Worm (Caenorhabditis elegans) whole organism, young adult: ENCODE data around the gene srbc-33.

Experiments
- B0035.1 ChIP-seq: sonication (generic microtip); optimal IDR thresholded peaks from 2 replicates; lab custom pipeline; 2016; ENCODE audit warnings: missing genetic modification characterization, mild to moderate bottlenecking, missing compliant biosample characterization, missing genotype, missing genetic modification reagents
- B0261.1 ChIP-seq: sonication (generic microtip); optimal IDR thresholded peaks from 2 replicates; lab custom pipeline; 2016; ENCODE audit warnings: mild to moderate bottlenecking, missing genetic modification characterization, moderate library complexity, missing compliant biosample characterization
- C17E4.6 ChIP-seq: fragments of 200-800 bp; sonication (Bioruptor generic); IDR thresholded peaks from 2 replicates; pipeline ENCODE4 v1.3.6; 2022; ENCODE audit warnings: missing genetic modification reagents, missing genetic modification characterization, missing compliant biosample characterization
- F23B12.7 ChIP-seq: sonication (generic microtip); optimal IDR thresholded peaks from 2 replicates; lab custom pipeline; 2017; ENCODE audit warnings: missing genetic modification characterization, mild to moderate bottlenecking, missing compliant biosample characterization, antibody characterized with exemption, moderate library complexity; ENCODE audit not compliant: insufficient read depth
- F37B4.10 ChIP-seq: fragments of 200-800 bp; sonication (Bioruptor generic); IDR thresholded peaks from 2 replicates; pipeline ENCODE4 v1.3.6; 2022; ENCODE audit warnings: missing genetic modification characterization, missing compliant biosample characterization
- T26A5.8 ChIP-seq: sonication (generic microtip); optimal IDR thresholded peaks from 2 replicates; lab custom pipeline; 2016; ENCODE audit warnings: missing genetic modification characterization, missing compliant biosample characterization
- Y53F4B.3 ChIP-seq: fragments of 200-800 bp; sonication (Bioruptor generic); IDR thresholded peaks from 2 replicates; pipeline ENCODE4 v1.3.6; 2022; ENCODE audit warnings: missing genetic modification reagents, missing genetic modification characterization, missing compliant biosample characterization
- Y56A3A.18 ChIP-seq: fragments of 200-800 bp; sonication (Bioruptor generic); IDR thresholded peaks from 2 replicates; pipeline ENCODE4 v1.3.6; 2022; ENCODE audit warnings: missing genetic modification reagents, missing genetic modification characterization, missing compliant biosample characterization
- Y67H2A.10 ChIP-seq: fragments of 200-800 bp; sonication (Bioruptor generic); conservative IDR thresholded peaks from 2 replicates; pipeline ENCODE4 v1.3.6; 2022; ENCODE audit warnings: missing genetic modification reagents, missing genetic modification characterization, missing compliant biosample characterization
- ZK185.1 ChIP-seq: sonication (generic microtip); optimal IDR thresholded peaks from 2 replicates; lab custom pipeline; 2016; ENCODE audit warnings: mild to moderate bottlenecking, missing genetic modification characterization, missing compliant biosample characterization; ENCODE audit not compliant: poor library complexity, severe bottlenecking
- aptf-3 ChIP-seq: fragments of 200-800 bp; sonication (Bioruptor generic); IDR thresholded peaks from 2 replicates; pipeline ENCODE4 v1.3.6; 2022; ENCODE audit warnings: missing genetic modification characterization, missing compliant biosample characterization
- attf-6 ChIP-seq: fragments of 200-800 bp; sonication (Bioruptor generic); IDR thresholded peaks from 2 replicates; pipeline ENCODE4 v1.3.6; 2022; ENCODE audit warnings: missing genetic modification reagents, missing genetic modification characterization, missing compliant biosample characterization
- cebp-1 ChIP-seq, 2 experiments: fragments of 200-800 bp in 1 of 2; sonication (Bioruptor generic) in 1 of 2; sonication (generic microtip) in 1 of 2; IDR thresholded peaks in 1 of 2; optimal IDR thresholded peaks in 1 of 2; 2 replicates each; pipeline versions ENCODE4 v1.3.6 to Lab custom; 2017 to 2022; ENCODE audit warnings: missing compliant biosample characterization in 2 of 2, missing genetic modification characterization in 2 of 2, mild to moderate bottlenecking in 1 of 2, missing genetic modification reagents in 1 of 2, moderate library complexity in 1 of 2
- die-1 ChIP-seq: sonication (generic microtip); optimal IDR thresholded peaks from 2 replicates; lab custom pipeline; 2016; ENCODE audit warnings: missing genotype, mild to moderate bottlenecking, missing genetic modification characterization, missing compliant biosample characterization
- dox-1 ChIP-seq: fragments of 200-800 bp; sonication (Bioruptor generic); IDR thresholded peaks from 2 replicates; pipeline ENCODE4 v1.3.6; 2022; ENCODE audit warnings: missing genetic modification reagents, missing genetic modification characterization, missing compliant biosample characterization
- dpff-1 ChIP-seq: sonication (generic microtip); optimal IDR thresholded peaks from 2 replicates; lab custom pipeline; 2017; ENCODE audit warnings: mild to moderate bottlenecking, missing genetic modification characterization, missing compliant biosample characterization
- egl-18 ChIP-seq: fragments of 200-800 bp; sonication (Bioruptor generic); IDR thresholded peaks from 2 replicates; pipeline ENCODE4 v1.3.6; 2022; ENCODE audit warnings: missing genetic modification reagents, missing genetic modification characterization, missing compliant biosample characterization
- egrh-3 ChIP-seq: fragments of 200-800 bp; sonication (Bioruptor generic); IDR thresholded peaks from 2 replicates; pipeline ENCODE4 v1.3.6; 2022; ENCODE audit warnings: missing genetic modification reagents, missing genetic modification characterization, missing compliant biosample characterization
- gei-17 ChIP-seq: fragments of 200-800 bp; sonication (Bioruptor generic); optimal IDR thresholded peaks from 2 replicates; lab custom pipeline; 2018; ENCODE audit warnings: mild to moderate bottlenecking, missing genetic modification characterization, missing compliant biosample characterization
- hlh-26 ChIP-seq: fragments of 200-800 bp; sonication (Bioruptor generic); conservative IDR thresholded peaks from 2 replicates; pipeline ENCODE4 v1.3.6; 2022; ENCODE audit warnings: missing genetic modification reagents, missing genetic modification characterization, missing compliant biosample characterization
- hsf-1 ChIP-seq: fragments of 200-800 bp; sonication (Bioruptor generic); IDR thresholded peaks from 2 replicates; pipeline ENCODE4 v1.3.6; 2022; ENCODE audit warnings: missing genetic modification reagents, missing genetic modification characterization, missing compliant biosample characterization
- let-526 ChIP-seq: fragments of 200-800 bp; sonication (Bioruptor generic); IDR thresholded peaks from 2 replicates; pipeline ENCODE4 v1.3.6; 2022; ENCODE audit warnings: missing genetic modification reagents, missing genetic modification characterization, missing compliant biosample characterization
- let-607 ChIP-seq, 2 experiments: fragments of 200-800 bp in 1 of 2; sonication (Bioruptor generic) in 1 of 2; sonication (generic microtip) in 1 of 2; optimal IDR thresholded peaks; 2 replicates each; lab custom pipeline; 2016 to 2018; ENCODE audit warnings: mild to moderate bottlenecking in 2 of 2, missing compliant biosample characterization in 2 of 2, missing genetic modification characterization in 2 of 2, moderate library complexity in 2 of 2, missing genotype in 1 of 2
- lsl-1 ChIP-seq: fragments of 200-800 bp; sonication (Bioruptor generic); optimal IDR thresholded peaks from 2 replicates; lab custom pipeline; 2018; ENCODE audit warnings: mild to moderate bottlenecking, missing genetic modification characterization, moderate library complexity, missing compliant biosample characterization
- madf-6 ChIP-seq: fragments of 200-800 bp; sonication (Bioruptor generic); IDR thresholded peaks from 2 replicates; pipeline ENCODE4 v1.3.6; 2022; ENCODE audit warnings: missing genetic modification reagents, missing genetic modification characterization, missing compliant biosample characterization
- nfya-1 ChIP-seq: sonication (generic microtip); optimal IDR thresholded peaks from 2 replicates; lab custom pipeline; 2017; ENCODE audit warnings: antibody characterized with exemption, missing compliant biosample characterization, missing genetic modification characterization, borderline replicate concordance; ENCODE audit not compliant: insufficient read depth
- nfyb-1 ChIP-seq: fragments of 200-800 bp; sonication (Bioruptor generic); IDR thresholded peaks from 2 replicates; pipeline ENCODE4 v1.3.6; 2022; ENCODE audit warnings: missing genetic modification reagents, missing genetic modification characterization, missing compliant biosample characterization
- nhr-27 ChIP-seq: fragments of 200-800 bp; sonication (Bioruptor generic); optimal IDR thresholded peaks from 2 replicates; lab custom pipeline; 2018; ENCODE audit warnings: mild to moderate bottlenecking, missing genetic modification characterization, moderate library complexity, missing compliant biosample characterization
- sdz-38 ChIP-seq: sonication (generic microtip); optimal IDR thresholded peaks from 2 replicates; lab custom pipeline; 2016; ENCODE audit warnings: missing genotype, missing genetic modification characterization, missing compliant biosample characterization
- sea-2 ChIP-seq: fragments of 200-800 bp; sonication (Bioruptor generic); IDR thresholded peaks from 2 replicates; pipeline ENCODE4 v1.3.6; 2022; ENCODE audit warnings: missing genetic modification characterization, missing compliant biosample characterization
- sptf-2 ChIP-seq: fragments of 200-800 bp; sonication (Bioruptor generic); optimal IDR thresholded peaks from 2 replicates; lab custom pipeline; 2018; ENCODE audit warnings: mild to moderate bottlenecking, missing genetic modification characterization, missing compliant biosample characterization
- unc-130 ChIP-seq: sonication (generic microtip); optimal IDR thresholded peaks from 2 replicates; lab custom pipeline; 2016; ENCODE audit warnings: missing genetic modification reagents, missing genetic modification characterization, missing compliant biosample characterization
- xnd-1 ChIP-seq: sonication (generic microtip); optimal IDR thresholded peaks from 2 replicates; lab custom pipeline; 2016; ENCODE audit warnings: missing genotype, missing genetic modification reagents, missing genetic modification characterization, missing compliant biosample characterization
- zim-3 ChIP-seq: sonication (generic microtip); optimal IDR thresholded peaks from 2 replicates; lab custom pipeline; 2017; ENCODE audit warnings: mild to moderate bottlenecking, missing genetic modification characterization, moderate library complexity, missing compliant biosample characterization
- ztf-22 ChIP-seq: fragments of 200-800 bp; sonication (Bioruptor generic); optimal IDR thresholded peaks from 2 replicates; lab custom pipeline; 2018; ENCODE audit warnings: mild to moderate bottlenecking, missing genetic modification characterization, moderate library complexity, missing compliant biosample characterization
- ztf-28 ChIP-seq: fragments of 200-800 bp; sonication (Bioruptor generic); IDR thresholded peaks from 2 replicates; pipeline ENCODE4 v1.3.6; 2022; ENCODE audit warnings: missing genetic modification reagents, missing genetic modification characterization, missing compliant biosample characterization

The srbc-33 gene

ce11 chrV:3523262-3523661 is 38.7 kb upstream of the srbc-33 start, which contains the start of gene irg-1:
TSS of gene irg-1 (plus strand) at chrV:3523587.
- TF ChIP-seq hlh-26, result no peak
- TF ChIP-seq egrh-3 (GFP tag; lab: Robert Waterston, UW), result no peak
- peak; percentile 25; the same call in 1 of the 2 replicates for TF ChIP-seq cebp-1 (GFP tag; IDR thresholded peaks at IDR 0.05; lab: Robert Waterston, UW)
- no peak for TF ChIP-seq cebp-1 (tag; optimal IDR thresholded peaks at IDR 0.05; lab: Kevin White, UChicago)
- TF ChIP-seq, all 124 proteins: peak for 1

- peak; percentile 97 for TF ChIP-seq hsf-1
- TF ChIP-seq dox-1, result peak; percentile 75
- TF ChIP-seq madf-6, result peak; percentile 41; the same call in 1 of the 2 replicates
- TF ChIP-seq nfyb-1 (GFP tag; lab: Robert Waterston, UW), result peak; percentile 43; the same call in 1 of the 2 replicates
- peak; percentile 18; the same call in 1 of the 2 replicates for TF ChIP-seq Y53F4B.3 (GFP tag; lab: Robert Waterston, UW)
Observed at ce11 chrV:3520412-3520811, 35.8 kb upstream of the srbc-33 start.

- no peak for TF ChIP-seq ZK185.1
- no peak for TF ChIP-seq B0035.1 (tag; lab: Kevin White, UChicago)
- TF ChIP-seq nfya-1 (tag; lab: Kevin White, UChicago), result no peak
- TF ChIP-seq let-607 (tag; optimal IDR thresholded peaks at IDR 0.05; lab: Kevin White, UChicago), result no peak
- no peak for TF ChIP-seq lsl-1
- no peak for TF ChIP-seq aptf-3 (GFP tag; lab: Robert Waterston, UW)
- TF ChIP-seq Y67H2A.10 (GFP tag; lab: Robert Waterston, UW), result no peak
- TF ChIP-seq ztf-22 (GFP tag; lab: Kevin White, UChicago), result no peak
- TF ChIP-seq B0261.1, result no peak
- TF ChIP-seq attf-6 (GFP tag; lab: Robert Waterston, UW), result no peak
Observed at ce11 chrV:3517889-3518288, 33.3 kb upstream of the srbc-33 start, which contains the start of gene str-227. TSS of gene str-227 (plus strand) at chrV:3518189.

- no peak for TF ChIP-seq T26A5.8
- TF ChIP-seq gei-17 (GFP tag; lab: Kevin White, UChicago), result no peak
- no peak for TF ChIP-seq egrh-3 (GFP tag; lab: Robert Waterston, UW)
- no peak for TF ChIP-seq nhr-27
- TF ChIP-seq, all 124 proteins: peak for 0
Observed at ce11 chrV:3512381-3512780, 27.8 kb upstream of the srbc-33 start, which contains the start of gene str-226. TSS of gene str-226 (plus strand) at chrV:3512681.

ce11 chrV:3509878-3510277 is 25.3 kb upstream of the srbc-33 start, which contains the start of gene str-228:
TSS of gene str-228 (plus strand) at chrV:3510178.
- TF ChIP-seq Y56A3A.18 (GFP tag; lab: Robert Waterston, UW), result no peak
- TF ChIP-seq dox-1, result no peak
- no peak for TF ChIP-seq C17E4.6 (GFP tag; lab: Robert Waterston, UW)
- TF ChIP-seq xnd-1 (tag; lab: Kevin White, UChicago), result no peak
- no peak for TF ChIP-seq ztf-28

ce11 chrV:3507691-3508090 is 23.1 kb upstream of the srbc-33 start, which contains the start of gene str-225:
TSS of gene str-225 (plus strand) at chrV:3507822.
- TF ChIP-seq Y53F4B.3 (GFP tag; lab: Robert Waterston, UW), result no peak
- TF ChIP-seq B0035.1 (tag; lab: Kevin White, UChicago), result no peak
- no peak for TF ChIP-seq sptf-2 (GFP tag; lab: Kevin White, UChicago)
- TF ChIP-seq egl-18 (GFP tag; lab: Robert Waterston, UW), result no peak
- TF ChIP-seq let-526 (GFP tag; lab: Robert Waterston, UW), result no peak
- no peak for TF ChIP-seq die-1
- no peak for TF ChIP-seq sdz-38 (tag; lab: Kevin White, UChicago)
- TF ChIP-seq egrh-3 (GFP tag; lab: Robert Waterston, UW), result no peak
- no peak for TF ChIP-seq F23B12.7
- no peak for TF ChIP-seq sea-2 (GFP tag; lab: Robert Waterston, UW)
- TF ChIP-seq unc-130 (GFP tag; lab: Kevin White, UChicago), result no peak
- TF ChIP-seq Y67H2A.10 (GFP tag; lab: Robert Waterston, UW), result no peak
- no peak for TF ChIP-seq nfya-1 (tag; lab: Kevin White, UChicago)
- no peak for TF ChIP-seq zim-3 (tag; lab: Kevin White, UChicago)
- no peak for TF ChIP-seq xnd-1 (tag; lab: Kevin White, UChicago)
- no peak for TF ChIP-seq dpff-1 (tag; lab: Kevin White, UChicago)
- TF ChIP-seq F37B4.10 (GFP tag; lab: Robert Waterston, UW), result no peak
